Fruit fly (Drosophila melanogaster) whole organism: Measurements from ENCODE around the gene CG13050.

ENCODE experiments used
- CG8478 ChIP-seq: fragments of >200 bp; optimal IDR thresholded peaks from 2 replicates; lab custom pipeline; 2018; ENCODE audit warnings: inconsistent platforms
- Dll ChIP-seq: fragments of >200 bp; optimal IDR thresholded peaks from 2 replicates; lab custom pipeline; 2017
- pan ChIP-seq: fragments of >200 bp; optimal IDR thresholded peaks from 2 replicates; lab custom pipeline; 2017
- psq ChIP-seq: fragments of >200 bp; optimal IDR thresholded peaks from 2 replicates; lab custom pipeline; 2017

- no peak for TF ChIP-seq pan (lab: Kevin White, UChicago)
- TF ChIP-seq psq, result no peak
- no peak for TF ChIP-seq Dll (lab: Kevin White, UChicago)
- no peak for TF ChIP-seq CG8478 (lab: Kevin White, UChicago)
Measured at dm6 chr3L:16233850-16234494, 45.1 kb downstream of the CG13050 start.
